Fruit fly (Drosophila melanogaster) whole organism, pupa: ENCODE results near the gene MED31.

ENCODE experiments used
- CG10348 ChIP-seq: fragments of 200-800 bp; sonication (Bioruptor generic); IDR thresholded peaks from 2 replicates; pipeline ENCODE4 v1.3.6; 2022; ENCODE audit warnings: missing biosample characterization, missing genetic modification characterization
- CG12605 ChIP-seq: fragments of 200-800 bp; sonication (Bioruptor generic); IDR thresholded peaks from 2 replicates; pipeline ENCODE4 v1.3.6; 2022; ENCODE audit warnings: missing biosample characterization, missing genetic modification characterization
- CG13204 ChIP-seq: fragments of 200-800 bp; sonication (Bioruptor generic); optimal IDR thresholded peaks from 2 replicates; lab custom pipeline; 2018; ENCODE audit warnings: missing biosample characterization, mild to moderate bottlenecking, missing genetic modification characterization, moderate library complexity
- CG14655 ChIP-seq: fragments of 200-800 bp; sonication (Bioruptor generic); optimal IDR thresholded peaks from 3 replicates; lab custom pipeline; 2017; ENCODE audit warnings: mild to moderate bottlenecking, missing biosample characterization, missing genetic modification reagents, missing genetic modification characterization
- CG15710 ChIP-seq: fragments of 200-800 bp; sonication (Bioruptor generic); optimal IDR thresholded peaks from 2 replicates; lab custom pipeline; 2018; ENCODE audit warnings: missing biosample characterization, mild to moderate bottlenecking, missing genetic modification characterization, moderate library complexity
- CG17806 ChIP-seq: fragments of 200-800 bp; sonication (Bioruptor generic); optimal IDR thresholded peaks from 2 replicates; lab custom pipeline; 2018; ENCODE audit warnings: missing biosample characterization, mild to moderate bottlenecking, missing genetic modification characterization, moderate library complexity
- CG32121 ChIP-seq: fragments of 200-800 bp; sonication (Bioruptor generic); IDR thresholded peaks from 2 replicates; pipeline ENCODE4 v1.3.6; 2022; ENCODE audit warnings: missing biosample characterization, missing genetic modification characterization
- CG34367 ChIP-seq: fragments of 200-800 bp; sonication (Bioruptor generic); optimal IDR thresholded peaks from 2 replicates; lab custom pipeline; 2018; ENCODE audit warnings: missing biosample characterization, mild to moderate bottlenecking, missing genetic modification characterization
- CG4496 ChIP-seq: fragments of 200-800 bp; sonication (Bioruptor generic); IDR thresholded peaks from 3 replicates; pipeline ENCODE4 v1.3.6; 2022; ENCODE audit warnings: missing biosample characterization, missing genetic modification characterization
- CG8159 ChIP-seq: fragments of 200-800 bp; sonication (Bioruptor generic); optimal IDR thresholded peaks from 3 replicates; lab custom pipeline; 2018; ENCODE audit warnings: missing biosample characterization, mild to moderate bottlenecking, missing genetic modification characterization, moderate library complexity
- CG8301 ChIP-seq: fragments of 200-800 bp; sonication (Bioruptor generic); optimal IDR thresholded peaks from 2 replicates; lab custom pipeline; 2018; ENCODE audit warnings: missing biosample characterization, mild to moderate bottlenecking, missing genetic modification characterization
- CG9948 ChIP-seq: fragments of 200-800 bp; sonication (Bioruptor generic); optimal IDR thresholded peaks from 2 replicates; lab custom pipeline; 2018; ENCODE audit warnings: missing biosample characterization, mild to moderate bottlenecking, missing genetic modification characterization, moderate library complexity
- D1 ChIP-seq: fragments of 200-800 bp; sonication (Bioruptor generic); optimal IDR thresholded peaks from 2 replicates; lab custom pipeline; 2018; ENCODE audit warnings: missing biosample characterization, mild to moderate bottlenecking, missing genetic modification characterization, moderate library complexity
- EcR ChIP-seq: fragments of 200-800 bp; sonication (Bioruptor generic); optimal IDR thresholded peaks from 3 replicates; lab custom pipeline; 2019; ENCODE audit warnings: missing biosample characterization, missing genetic modification characterization, mild to moderate bottlenecking, moderate library complexity, missing genetic modification reagents
- Ets98B ChIP-seq: fragments of 200-800 bp; sonication (Bioruptor generic); IDR thresholded peaks from 2 replicates; pipeline ENCODE4 v1.3.6; 2022; ENCODE audit warnings: missing biosample characterization, missing genetic modification characterization
- Pif1A ChIP-seq: fragments of 200-800 bp; sonication (Bioruptor generic); optimal IDR thresholded peaks from 3 replicates; lab custom pipeline; 2016; ENCODE audit warnings: missing biosample characterization, missing genetic modification characterization
- Pif1B ChIP-seq: fragments of 200-800 bp; sonication (Bioruptor generic); optimal IDR thresholded peaks from 3 replicates; lab custom pipeline; 2016; ENCODE audit warnings: missing biosample characterization, missing genetic modification characterization
- Snoo ChIP-seq: fragments of 200-800 bp; sonication (Bioruptor generic); optimal IDR thresholded peaks from 3 replicates; lab custom pipeline; 2017; ENCODE audit warnings: missing biosample characterization, mild to moderate bottlenecking, missing genetic modification characterization, inconsistent platforms
- fd96Ca ChIP-seq: fragments of 200-800 bp; sonication (Bioruptor generic); IDR thresholded peaks from 3 replicates; pipeline ENCODE4 v1.3.6; 2022; ENCODE audit warnings: missing biosample characterization, missing genetic modification characterization
- gl ChIP-seq: fragments of 200-800 bp; sonication (Bioruptor generic); optimal IDR thresholded peaks from 2 replicates; lab custom pipeline; 2018; ENCODE audit warnings: missing biosample characterization, mild to moderate bottlenecking, missing genetic modification characterization
- rn ChIP-seq: fragments of 200-800 bp; sonication (Bioruptor generic); IDR thresholded peaks from 2 replicates; pipeline ENCODE4 v1.3.6; 2022; ENCODE audit warnings: missing biosample characterization, missing genetic modification characterization

MED31 gene

dm6 chr3R:4641616-4642102 lies at the start of gene MED31, which contains the start of the genes CG9775 and slx1:
Gene MED31 (plus strand): TSS chr3R:4641963.
Gene CG9775 (minus strand): TSS chr3R:4641838.
Gene slx1 (plus strand): TSS chr3R:4641963.
- TF ChIP-seq Pif1B (GFP tag; lab: Kevin White, UChicago): peak; percentile 29
- no peak for TF ChIP-seq fd96Ca (GFP tag; lab: Robert Waterston, UW)
- no peak for TF ChIP-seq gl
- peak; percentile 75 for TF ChIP-seq CG9948 (tag; lab: Kevin White, UChicago)
- TF ChIP-seq CG12605: no peak
- TF ChIP-seq CG32121 (GFP tag; lab: Robert Waterston, UW): peak; percentile 84
- peak; percentile 76 for TF ChIP-seq rn (GFP tag; lab: Robert Waterston, UW)
- peak; percentile 81 for TF ChIP-seq CG17806 (tag; lab: Kevin White, UChicago)
- TF ChIP-seq CG4496 (GFP tag; lab: Robert Waterston, UW): peak; percentile 80
- TF ChIP-seq EcR (GFP tag; lab: Kevin White, UChicago): no peak
- peak; percentile 84 for TF ChIP-seq CG8159 (tag; lab: Kevin White, UChicago)
- peak; percentile 76 for TF ChIP-seq CG8301
- peak; percentile 74 for TF ChIP-seq Snoo (tag; lab: Kevin White, UChicago)
- TF ChIP-seq Ets98B (GFP tag; lab: Robert Waterston, UW): peak; percentile 75
- peak; percentile 62 for TF ChIP-seq CG34367 (tag; lab: Kevin White, UChicago)
- peak; percentile 20 for TF ChIP-seq D1 (tag; lab: Kevin White, UChicago)
- TF ChIP-seq Pif1A: peak; percentile 49
- TF ChIP-seq CG14655: no peak
- no peak for TF ChIP-seq CG13204
- peak; percentile 78 for TF ChIP-seq CG15710 (tag; lab: Kevin White, UChicago)
- TF ChIP-seq CG10348: no peak

- TF ChIP-seq CG8301 (no peak), Snoo (tag; lab: Kevin White, UChicago) (no peak), CG12605 (no peak), Ets98B (GFP tag; lab: Robert Waterston, UW) (no peak), fd96Ca (GFP tag; lab: Robert Waterston, UW) (no peak), D1 (tag; lab: Kevin White, UChicago) (no peak), CG4496 (GFP tag; lab: Robert Waterston, UW) (no peak), CG14655 (no peak), rn (GFP tag; lab: Robert Waterston, UW) (no peak), CG9948 (tag; lab: Kevin White, UChicago) (no peak), CG13204 (no peak)
- TF ChIP-seq, all 21 proteins: peak for 0
Observed at dm6 chr3R:4599624-4600023, 42.1 kb upstream of the MED31 start.

- TF ChIP-seq CG13204: no peak
- TF ChIP-seq CG4496 (GFP tag; lab: Robert Waterston, UW): no peak
- TF ChIP-seq gl: no peak
- no peak for TF ChIP-seq Pif1A
- TF ChIP-seq CG12605: no peak
- no peak for TF ChIP-seq Pif1B (GFP tag; lab: Kevin White, UChicago)
- no peak for TF ChIP-seq fd96Ca (GFP tag; lab: Robert Waterston, UW)
- TF ChIP-seq CG32121 (GFP tag; lab: Robert Waterston, UW): no peak
- TF ChIP-seq CG15710 (tag; lab: Kevin White, UChicago): no peak
- no peak for TF ChIP-seq CG14655
- TF ChIP-seq CG34367 (tag; lab: Kevin White, UChicago): no peak
- no peak for TF ChIP-seq CG9948 (tag; lab: Kevin White, UChicago)
- TF ChIP-seq CG8301: no peak
- TF ChIP-seq EcR (GFP tag; lab: Kevin White, UChicago): no peak
- TF ChIP-seq Snoo (tag; lab: Kevin White, UChicago): no peak
- TF ChIP-seq D1 (tag; lab: Kevin White, UChicago): no peak
Observed at dm6 chr3R:4601887-4602531, 39.8 kb upstream of the MED31 start.

- TF ChIP-seq CG13204 (no peak), Pif1B (GFP tag; lab: Kevin White, UChicago) (no peak), fd96Ca (GFP tag; lab: Robert Waterston, UW) (no peak), CG17806 (tag; lab: Kevin White, UChicago) (no peak), CG15710 (tag; lab: Kevin White, UChicago) (no peak), D1 (tag; lab: Kevin White, UChicago) (no peak), Ets98B (GFP tag; lab: Robert Waterston, UW) (no peak), CG14655 (no peak), CG4496 (GFP tag; lab: Robert Waterston, UW) (no peak)
Observed at dm6 chr3R:4612570-4612969, 29.2 kb upstream of the MED31 start, which contains the start of gene 5-HT2A. Gene 5-HT2A (plus strand): TSS chr3R:4612870.

- no peak for TF ChIP-seq CG13204
- TF ChIP-seq CG4496 (GFP tag; lab: Robert Waterston, UW): no peak
Observed at dm6 chr3R:4616130-4616529, 25.6 kb upstream of the MED31 start.

- no peak for TF ChIP-seq CG17806 (tag; lab: Kevin White, UChicago)
- TF ChIP-seq Pif1A: no peak
- no peak for TF ChIP-seq EcR (GFP tag; lab: Kevin White, UChicago)
- TF ChIP-seq CG15710 (tag; lab: Kevin White, UChicago): no peak
- no peak for TF ChIP-seq CG4496 (GFP tag; lab: Robert Waterston, UW)
- TF ChIP-seq D1 (tag; lab: Kevin White, UChicago): no peak
Observed at dm6 chr3R:4632639-4633038, 9.1 kb upstream of the MED31 start.
